Fruit fly (Drosophila melanogaster) whole organism, embryonic: ENCODE results near the gene CG3690.

Experiments
- CG10565 ChIP-seq: fragments of 200-800 bp; sonication (Bioruptor generic); optimal IDR thresholded peaks from 3 replicates; lab custom pipeline; 2016; ENCODE audit warnings: missing biosample characterization, mild to moderate bottlenecking, missing genetic modification characterization
- prd ChIP-seq, 3 experiments: fragments of >200 bp in 2 of 3; fragments of 200-800 bp in 1 of 3; sonication (Bioruptor generic) in 1 of 3; optimal IDR thresholded peaks in 2 of 3; IDR thresholded peaks in 1 of 3; 2 replicates in 2 of 3; 3 replicates in 1 of 3; pipeline versions ENCODE4 v1.3.6 to Lab custom; 2017 to 2022; ENCODE audit warnings: missing biosample characterization in 1 of 3, missing genetic modification characterization in 1 of 3
- psq ChIP-seq: fragments of 200-800 bp; sonication (Bioruptor generic); optimal IDR thresholded peaks from 2 replicates; lab custom pipeline; 2017; ENCODE audit warnings: missing biosample characterization, missing genetic modification characterization

DNA sequence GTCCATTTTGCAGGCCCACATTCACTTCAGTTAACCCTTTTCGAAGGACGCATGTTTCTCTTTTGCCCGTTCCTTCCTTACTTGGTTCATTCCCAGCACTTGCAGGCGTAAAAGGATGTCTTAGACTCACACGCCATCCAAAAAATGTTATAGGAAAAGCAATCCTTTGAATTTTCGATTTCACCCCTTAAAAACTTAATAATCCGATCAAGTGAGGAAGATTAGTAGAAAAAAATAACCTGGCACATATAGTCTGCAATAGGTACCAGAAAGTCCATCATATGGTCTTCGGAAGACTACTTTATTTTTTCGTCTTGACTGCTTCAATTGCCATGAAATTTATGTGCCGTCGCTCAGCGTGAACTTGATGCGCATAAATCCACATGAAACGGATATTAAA, 30.3 kb downstream of the CG3690 start:
- TF ChIP-seq prd (optimal IDR thresholded peaks at IDR 0.05; lab: Kevin White, UChicago) = no peak
- TF ChIP-seq prd (GFP tag; IDR thresholded peaks at IDR 0.05; lab: Robert Waterston, UW) = peak; percentile 51; the same call in 1 of the 3 replicates
- no peak for TF ChIP-seq psq (GFP tag; lab: Kevin White, UChicago)
- no peak for TF ChIP-seq CG10565 (GFP tag; lab: Kevin White, UChicago)
